Worm (Caenorhabditis elegans) whole organism, L4 larva: ENCODE results near the gene R02E4.3.

Experiments
- F37D6.2 ChIP-seq: sonication (generic microtip); optimal IDR thresholded peaks from 2 replicates; lab custom pipeline; 2016; ENCODE audit warnings: mild to moderate bottlenecking, missing genetic modification characterization, missing compliant biosample characterization
- mes-2 ChIP-seq: sonication (generic microtip); optimal IDR thresholded peaks from 2 replicates; lab custom pipeline; 2016; ENCODE audit warnings: missing genotype, mild to moderate bottlenecking, missing genetic modification characterization, missing compliant biosample characterization; ENCODE audit not compliant: poor library complexity, severe bottlenecking

DNA sequence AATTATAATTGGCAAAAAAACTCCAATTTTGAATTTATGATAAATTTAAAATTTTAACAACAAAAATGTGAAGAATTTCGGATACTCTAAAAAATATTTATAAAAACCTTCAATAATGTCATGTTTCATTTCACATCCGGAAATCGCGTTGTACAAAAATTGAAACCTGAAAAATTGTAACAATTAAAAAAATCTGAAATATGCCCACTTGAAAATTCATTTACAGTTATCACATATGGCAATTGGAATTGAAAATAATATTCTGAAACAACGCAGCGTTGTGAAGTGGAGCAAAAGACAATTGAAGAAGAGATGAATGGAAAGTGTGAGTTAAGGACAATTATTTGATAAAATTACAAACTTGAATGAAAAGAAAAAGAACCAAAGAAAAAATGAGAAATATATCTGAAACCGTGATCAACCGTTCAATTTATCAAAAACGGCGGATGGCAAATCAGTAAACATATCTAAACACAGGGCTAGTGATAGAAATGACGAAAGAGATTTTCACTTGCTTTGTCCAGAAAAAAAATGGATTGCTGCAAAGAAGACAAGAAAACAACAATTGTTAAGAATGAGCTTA is 46.6 kb upstream of the R02E4.3 start:
- TF ChIP-seq mes-2 (no peak), F37D6.2 (peak; percentile 1)
